Worm (Caenorhabditis elegans): ENCODE data around the gene best-1.

Gene best-1

DNA sequence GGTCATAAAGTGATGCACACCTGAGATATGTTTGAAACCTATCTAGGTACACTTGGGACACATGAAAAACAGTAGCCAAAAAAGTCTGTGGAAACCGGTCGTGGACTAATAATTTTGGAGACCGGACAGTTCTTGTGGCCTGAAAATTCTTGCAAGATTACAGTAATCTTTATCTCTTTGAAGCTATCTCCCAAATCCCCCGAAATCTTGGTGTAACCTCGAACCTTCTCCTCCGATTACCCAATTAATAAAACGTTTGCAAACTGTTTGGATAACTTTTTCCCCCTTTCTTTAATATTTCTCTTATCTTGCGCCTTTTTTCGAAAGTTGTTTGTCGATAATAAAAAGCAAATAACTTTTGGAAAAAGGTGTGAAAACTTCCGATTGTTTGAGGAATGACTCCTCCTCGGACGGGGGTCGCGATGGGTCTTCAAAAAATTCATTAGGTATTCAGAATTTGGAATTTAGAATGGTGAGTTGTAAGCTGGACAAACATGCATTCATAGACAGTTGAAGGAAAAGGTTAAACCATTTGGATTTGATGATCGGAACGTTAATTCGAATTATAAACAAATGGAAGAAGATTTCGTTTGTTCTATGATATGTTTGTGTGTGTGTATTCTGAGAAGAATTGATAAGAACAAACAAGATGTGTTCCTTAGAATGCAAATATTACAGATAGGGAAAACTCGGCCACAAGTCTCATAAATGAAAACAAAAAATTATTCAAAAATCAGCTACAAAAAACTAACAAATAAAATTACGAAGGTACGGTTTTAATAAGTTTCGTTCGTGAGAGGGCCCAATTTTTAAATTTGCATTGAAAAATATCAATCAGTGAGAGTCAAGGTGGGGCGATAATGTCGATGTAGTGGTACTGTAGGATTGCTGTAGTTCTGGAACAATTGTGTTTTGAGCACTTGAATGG is 26.5 kb downstream of the best-1 start (continued):
- TF ChIP-seq akir-1 (GFP tag; optimal IDR thresholded peaks at IDR 0.05) = no peak
- no peak for TF ChIP-seq aptf-2 (GFP tag; conservative IDR thresholded peaks at IDR 0.05)
- no peak for TF ChIP-seq zim-3 (tag; optimal IDR thresholded peaks at IDR 0.05)
- TF ChIP-seq K12H6.12 (tag; optimal IDR thresholded peaks at IDR 0.05) = no peak
- no peak for TF ChIP-seq B0261.1 (tag; optimal IDR thresholded peaks at IDR 0.05)
- no peak for TF ChIP-seq let-607 (tag; optimal IDR thresholded peaks at IDR 0.05)
- TF ChIP-seq lsy-27 (tag; optimal IDR thresholded peaks at IDR 0.05; ENCODE audit: borderline replicate concordance, insufficient read depth) = no peak
- TF ChIP-seq T07F8.4 (tag; optimal IDR thresholded peaks at IDR 0.05) = no peak
- TF ChIP-seq ets-4 (GFP tag; optimal IDR thresholded peaks at IDR 0.05) = no peak
- TF ChIP-seq ceh-91 (GFP tag; IDR thresholded peaks at IDR 0.05) = no peak
- TF ChIP-seq F10E7.11 (tag; optimal IDR thresholded peaks at IDR 0.05) = peak; percentile 4
- TF ChIP-seq madf-3 (GFP tag; IDR thresholded peaks at IDR 0.05) = 0 out of 2 replicates have a peak, but pooled peaks have one; percentile 3
- TF ChIP-seq rcor-1 (GFP tag; IDR thresholded peaks at IDR 0.05) = no peak
- TF ChIP-seq ceh-40 (GFP tag; IDR thresholded peaks at IDR 0.05) = 0 out of 2 replicates have a peak, but pooled peaks have one; percentile 1
- TF ChIP-seq attf-6 (GFP tag; IDR thresholded peaks at IDR 0.05) = no peak
- no peak for TF ChIP-seq hlh-26 (GFP tag; conservative IDR thresholded peaks at IDR 0.05)
- TF ChIP-seq repo-1 (tag; optimal IDR thresholded peaks at IDR 0.05) = no peak
- TF ChIP-seq ceh-100 (GFP tag; IDR thresholded peaks at IDR 0.05) = no peak
- TF ChIP-seq attf-5 (GFP tag; optimal IDR thresholded peaks at IDR 0.05) = no peak
- 0 out of 2 replicates have a peak, but pooled peaks have one; percentile 20 for TF ChIP-seq mcd-1 (GFP tag; IDR thresholded peaks at IDR 0.05)
- TF ChIP-seq lin-35 (GFP tag; optimal IDR thresholded peaks at IDR 0.05) = peak in 1 of 3 experiments; percentile 50
- TF ChIP-seq nhr-80 (tag; optimal IDR thresholded peaks at IDR 0.05) = no peak
- TF ChIP-seq ZK185.1 (tag; optimal IDR thresholded peaks at IDR 0.05; ENCODE audit: poor library complexity, severe bottlenecking) = peak; percentile 20
- no peak for TF ChIP-seq nhr-27 (tag; optimal IDR thresholded peaks at IDR 0.05)
- TF ChIP-seq efl-1 (GFP tag; optimal IDR thresholded peaks at IDR 0.05) = no peak
- no peak for TF ChIP-seq Y79H2A.3 (GFP tag; conservative IDR thresholded peaks at IDR 0.05)
- TF ChIP-seq C17E4.6 (GFP tag; IDR thresholded peaks at IDR 0.05) = no peak
- TF ChIP-seq ztf-28 (GFP tag; IDR thresholded peaks at IDR 0.05) = no peak
- TF ChIP-seq chd-7 (tag; optimal IDR thresholded peaks at IDR 0.05) = peak; percentile 59
- TF ChIP-seq hmg-20 (GFP tag; IDR thresholded peaks at IDR 0.05) = no peak
- TF ChIP-seq lin-54 (GFP tag; optimal IDR thresholded peaks at IDR 0.05) = no peak
- no peak for TF ChIP-seq nhr-90 (tag; optimal IDR thresholded peaks at IDR 0.05)
- no peak for TF ChIP-seq F37B4.10 (GFP tag; IDR thresholded peaks at IDR 0.05)
- no peak for TF ChIP-seq mel-28 (tag; optimal IDR thresholded peaks at IDR 0.05; ENCODE audit: borderline replicate concordance)
- TF ChIP-seq lin-40 (tag; optimal IDR thresholded peaks at IDR 0.05) = peak; percentile 36
- TF ChIP-seq ama-1 (optimal IDR thresholded peaks at IDR 0.05) = no peak
- no peak for TF ChIP-seq ama-1 (GFP tag; optimal IDR thresholded peaks at IDR 0.05)
- no peak for TF ChIP-seq cebp-1 (GFP tag; IDR thresholded peaks at IDR 0.05)
- peak; percentile 25 for TF ChIP-seq cebp-1 (tag; optimal IDR thresholded peaks at IDR 0.05)
- no peak for TF ChIP-seq ztf-3 (GFP tag; optimal IDR thresholded peaks at IDR 0.05)
- TF ChIP-seq F33H1.4 (GFP tag; IDR thresholded peaks at IDR 0.05) = no peak
- TF ChIP-seq unc-130 (GFP tag; optimal IDR thresholded peaks at IDR 0.05) = no peak
- no peak for TF ChIP-seq dpl-1 (GFP tag; optimal IDR thresholded peaks at IDR 0.05)
- TF ChIP-seq tlf-1 (GFP tag; optimal IDR thresholded peaks at IDR 0.05) = no peak
- no peak for TF ChIP-seq egrh-3 (GFP tag; IDR thresholded peaks at IDR 0.05)
- no peak for TF ChIP-seq pbrm-1 (GFP tag; IDR thresholded peaks at IDR 0.05)
- no peak for TF ChIP-seq rec-8 (tag; optimal IDR thresholded peaks at IDR 0.05)

Data from whole organism, young adult.